Worm (Caenorhabditis elegans) whole organism, L2 larva: ENCODE data around the gene srz-82.

ENCODE experiments used
- F13H6.1 ChIP-seq: sonication (generic microtip); optimal IDR thresholded peaks from 2 replicates; lab custom pipeline; 2016; ENCODE audit warnings: missing genetic modification characterization, missing compliant biosample characterization
- R02D3.7 ChIP-seq: fragments of 150-350 bp; optimal IDR thresholded peaks from 2 replicates; lab custom pipeline; 2014; ENCODE audit warnings: missing biosample characterization, missing genetic modification characterization
- ama-1 ChIP-seq: fragments of 150-350 bp; optimal IDR thresholded peaks from 2 replicates; lab custom pipeline; 2018; ENCODE audit warnings: inconsistent platforms
- lin-39 ChIP-seq: fragments of 150-350 bp; optimal IDR thresholded peaks from 2 replicates; lab custom pipeline; 2014; ENCODE audit warnings: missing biosample characterization, missing genetic modification reagents, missing genetic modification characterization
- lsy-2 ChIP-seq, 2 experiments: fragments of 150-350 bp in 1 of 2; sonication (generic microtip) in 1 of 2; optimal IDR thresholded peaks; 2 replicates each; lab custom pipeline; 2014 to 2017; ENCODE audit warnings: missing biosample characterization in 2 of 2, missing genetic modification characterization in 2 of 2
- snpc-4 ChIP-seq: fragments of 150-350 bp; optimal IDR thresholded peaks from 2 replicates; lab custom pipeline; 2014; ENCODE audit warnings: missing biosample characterization, missing genetic modification characterization

- no peak for TF ChIP-seq lin-39 (tag; lab: Kevin White, UChicago)
- no peak for TF ChIP-seq ama-1 (lab: Kevin White, UChicago)
- TF ChIP-seq F13H6.1: no peak
- TF ChIP-seq snpc-4 (tag; lab: Kevin White, UChicago): no peak
- no peak for TF ChIP-seq R02D3.7 (tag; lab: Kevin White, UChicago)
- TF ChIP-seq lsy-2 (tag; optimal IDR thresholded peaks at IDR 0.05; lab: Kevin White, UChicago): no peak
These were observed 40.2 kb upstream of the srz-82 start for ce11 chrIV:3442513-3442912.
